Worm (Caenorhabditis elegans) whole organism, L1 larva: Measurements from ENCODE around the gene twk-3.

Source experiments
- aly-2 ChIP-seq: fragments of 150-350 bp; optimal IDR thresholded peaks from 2 replicates; lab custom pipeline; 2014; ENCODE audit warnings: missing biosample characterization, missing genetic modification characterization
- efl-3 ChIP-seq: fragments of 200-800 bp; sonication (Bioruptor generic); optimal IDR thresholded peaks from 2 replicates; lab custom pipeline; 2018; ENCODE audit warnings: mild to moderate bottlenecking, missing genetic modification characterization, missing compliant biosample characterization
- lin-13 ChIP-seq: fragments of 150-350 bp; optimal IDR thresholded peaks from 2 replicates; lab custom pipeline; 2014; ENCODE audit warnings: missing biosample characterization, missing genetic modification reagents, missing genetic modification characterization
- nhr-28 ChIP-seq: fragments of 150-350 bp; optimal IDR thresholded peaks from 2 replicates; lab custom pipeline; 2014; ENCODE audit warnings: missing biosample characterization, missing genetic modification characterization
- rnt-1 ChIP-seq: sonication (generic microtip); optimal IDR thresholded peaks from 2 replicates; lab custom pipeline; 2016; ENCODE audit warnings: mild to moderate bottlenecking, missing genetic modification characterization, moderate library complexity, missing compliant biosample characterization
- ztf-11 ChIP-seq, 2 experiments: sonication (generic microtip); optimal IDR thresholded peaks; 2 replicates each; lab custom pipeline; 2016 to 2017; ENCODE audit warnings: missing genetic modification characterization in 2 of 2, missing biosample characterization in 1 of 2, missing compliant biosample characterization in 1 of 2

DNA sequence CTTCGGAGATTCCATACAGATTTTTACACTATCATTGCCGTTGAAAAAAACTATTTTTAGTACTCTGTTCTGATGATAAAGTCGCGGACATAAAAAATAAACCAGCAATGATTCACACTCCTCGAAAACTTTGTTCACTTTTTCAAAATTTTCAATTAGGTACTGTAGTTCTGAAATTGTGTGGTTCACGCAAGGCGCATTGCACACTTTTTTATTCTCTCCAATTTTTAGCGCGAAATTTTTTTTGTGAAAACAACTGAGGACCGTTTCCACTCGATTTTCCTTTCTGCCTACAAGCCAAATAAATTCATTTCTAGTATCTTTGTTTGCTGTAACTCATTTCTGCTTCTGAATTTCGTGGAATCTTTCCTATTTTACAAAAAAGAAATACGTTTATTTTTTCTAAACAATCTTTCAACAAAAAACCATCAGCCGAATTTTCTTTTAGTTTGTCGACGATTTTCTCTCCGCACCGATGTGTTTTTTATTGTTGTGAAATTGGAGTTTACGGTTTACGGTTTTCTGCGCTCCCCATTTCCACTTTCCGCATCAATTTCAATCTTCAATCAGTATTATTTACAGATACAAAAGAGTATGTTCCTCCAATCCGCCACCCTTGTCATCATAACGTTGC, 40.7 kb upstream of the twk-3 start, which contains the start of gene F35C11.5:
- TF ChIP-seq efl-3 (GFP tag; lab: Kevin White, UChicago): no peak
- TF ChIP-seq nhr-28 (tag; lab: Kevin White, UChicago): no peak
- no peak for TF ChIP-seq rnt-1 (tag; lab: Kevin White, UChicago)
- TF ChIP-seq lin-13 (GFP tag; lab: Kevin White, UChicago): no peak
- TF ChIP-seq ztf-11 (tag; optimal IDR thresholded peaks at IDR 0.05; lab: Kevin White, UChicago): no peak
- TF ChIP-seq aly-2 (tag; lab: Kevin White, UChicago): no peak
